Fruit fly (Drosophila melanogaster) whole organism, prepupa: ENCODE data around the gene VhaAC45RP.

Experiments
- CG10631 ChIP-seq: fragments of 200-800 bp; sonication (Bioruptor generic); optimal IDR thresholded peaks from 2 replicates; lab custom pipeline; 2016; ENCODE audit warnings: missing biosample characterization, missing genetic modification characterization
- CG10669 ChIP-seq: fragments of 200-800 bp; sonication (Bioruptor generic); optimal IDR thresholded peaks from 3 replicates; lab custom pipeline; 2018; ENCODE audit warnings: missing biosample characterization, mild to moderate bottlenecking, missing genetic modification characterization, moderate library complexity
- CG11294 ChIP-seq: fragments of 200-800 bp; sonication (Bioruptor generic); IDR thresholded peaks from 2 replicates; pipeline ENCODE4 v1.3.6; 2022; ENCODE audit warnings: missing biosample characterization, missing genetic modification characterization
- CG11762 ChIP-seq: fragments of 200-800 bp; sonication (Bioruptor generic); optimal IDR thresholded peaks from 3 replicates; lab custom pipeline; 2016; ENCODE audit warnings: missing biosample characterization, missing genetic modification characterization; ENCODE audit not compliant: insufficient read depth
- CG11902 ChIP-seq: fragments of 200-800 bp; sonication (Bioruptor generic); optimal IDR thresholded peaks from 3 replicates; lab custom pipeline; 2016; ENCODE audit warnings: missing biosample characterization, missing genetic modification characterization
- CG15336 ChIP-seq: fragments of 200-800 bp; sonication (Bioruptor generic); IDR thresholded peaks from 2 replicates; pipeline ENCODE4 v1.3.6; 2022; ENCODE audit warnings: missing biosample characterization, missing genetic modification characterization
- CG1621 ChIP-seq: fragments of 200-800 bp; sonication (Bioruptor generic); optimal IDR thresholded peaks from 3 replicates; lab custom pipeline; 2018; ENCODE audit warnings: missing biosample characterization, mild to moderate bottlenecking, missing genetic modification characterization
- CG32006 ChIP-seq: fragments of 200-800 bp; sonication (Bioruptor generic); optimal IDR thresholded peaks from 3 replicates; lab custom pipeline; 2017; ENCODE audit warnings: missing biosample characterization, mild to moderate bottlenecking, missing genetic modification characterization
- CG3919 ChIP-seq: fragments of 200-800 bp; sonication (Bioruptor generic); optimal IDR thresholded peaks from 3 replicates; lab custom pipeline; 2016; ENCODE audit warnings: missing biosample characterization, missing genetic modification characterization
- CG4318 ChIP-seq: fragments of 200-800 bp; sonication (Bioruptor generic); optimal IDR thresholded peaks from 3 replicates; lab custom pipeline; 2017; ENCODE audit warnings: missing biosample characterization, mild to moderate bottlenecking, missing genetic modification characterization
- CG6163 ChIP-seq: fragments of 200-800 bp; sonication (Bioruptor generic); IDR thresholded peaks from 3 replicates; pipeline ENCODE4 v1.3.6; 2022; ENCODE audit warnings: missing biosample characterization, missing genetic modification characterization
- CG6276 ChIP-seq: fragments of 200-800 bp; sonication (Bioruptor generic); optimal IDR thresholded peaks from 2 replicates; lab custom pipeline; 2017; ENCODE audit warnings: missing biosample characterization, mild to moderate bottlenecking, missing genetic modification characterization
- CG6792 ChIP-seq: fragments of 200-800 bp; sonication (Bioruptor generic); optimal IDR thresholded peaks from 3 replicates; lab custom pipeline; 2016; ENCODE audit warnings: missing biosample characterization, missing genetic modification characterization
- CG6808 ChIP-seq: fragments of 200-800 bp; sonication (Bioruptor generic); optimal IDR thresholded peaks from 3 replicates; lab custom pipeline; 2017; ENCODE audit warnings: missing biosample characterization, missing genetic modification characterization, mild to moderate bottlenecking, moderate library complexity, missing genetic modification reagents
- CG7368 ChIP-seq: fragments of 200-800 bp; sonication (Bioruptor generic); optimal IDR thresholded peaks from 3 replicates; lab custom pipeline; 2016; ENCODE audit warnings: missing biosample characterization, missing genetic modification characterization
- CG8119 ChIP-seq: fragments of 200-800 bp; sonication (Bioruptor generic); IDR thresholded peaks from 3 replicates; pipeline ENCODE4 v1.3.6; 2022; ENCODE audit warnings: missing biosample characterization, missing genetic modification characterization
- CG8319 ChIP-seq: fragments of 200-800 bp; sonication (Bioruptor generic); optimal IDR thresholded peaks from 3 replicates; lab custom pipeline; 2016; ENCODE audit warnings: missing biosample characterization, missing genetic modification characterization
- CG8632 ChIP-seq: fragments of 200-800 bp; sonication (Bioruptor generic); optimal IDR thresholded peaks from 3 replicates; lab custom pipeline; 2016; ENCODE audit warnings: missing biosample characterization, missing genetic modification characterization
- CG9139 ChIP-seq: fragments of 200-800 bp; sonication (Bioruptor generic); optimal IDR thresholded peaks from 3 replicates; lab custom pipeline; 2017; ENCODE audit warnings: missing biosample characterization, mild to moderate bottlenecking, missing genetic modification characterization
- Eip75B ChIP-seq: fragments of 200-800 bp; sonication (Bioruptor generic); optimal IDR thresholded peaks from 3 replicates; lab custom pipeline; 2016; ENCODE audit warnings: missing biosample characterization, missing genetic modification characterization
- Eip93F ChIP-seq: fragments of 200-800 bp; sonication (Bioruptor generic); optimal IDR thresholded peaks from 2 replicates; lab custom pipeline; 2016; ENCODE audit warnings: missing biosample characterization, mild to moderate bottlenecking, missing genetic modification characterization
- Ets21C ChIP-seq: fragments of 200-800 bp; sonication (Bioruptor generic); optimal IDR thresholded peaks from 3 replicates; lab custom pipeline; 2016; ENCODE audit warnings: missing biosample characterization, missing genetic modification characterization
- Ets96B ChIP-seq: fragments of 200-800 bp; optimal IDR thresholded peaks from 2 replicates; lab custom pipeline; 2019; ENCODE audit warnings: missing biosample characterization, mild to moderate bottlenecking, missing genetic modification characterization, moderate library complexity
- Gug ChIP-seq: fragments of 200-800 bp; sonication (Bioruptor generic); IDR thresholded peaks from 2 replicates; pipeline ENCODE4 v1.3.6; 2022; ENCODE audit warnings: missing biosample characterization, missing genetic modification characterization
- Hr38 ChIP-seq: sonication (Bioruptor generic); optimal IDR thresholded peaks from 2 replicates; lab custom pipeline; 2016; ENCODE audit warnings: missing biosample characterization, missing genetic modification characterization
- Hr39 ChIP-seq: fragments of 200-800 bp; sonication (Bioruptor generic); optimal IDR thresholded peaks from 2 replicates; lab custom pipeline; 2016; ENCODE audit warnings: missing biosample characterization, missing genetic modification characterization
- Lpt ChIP-seq: fragments of 200-800 bp; sonication (Bioruptor generic); optimal IDR thresholded peaks from 3 replicates; lab custom pipeline; 2016; ENCODE audit warnings: missing biosample characterization, missing genetic modification characterization
- Smox ChIP-seq: fragments of 200-800 bp; sonication (Bioruptor generic); optimal IDR thresholded peaks from 3 replicates; lab custom pipeline; 2016; ENCODE audit warnings: missing biosample characterization, missing genetic modification characterization
- Sox14 ChIP-seq: fragments of 200-800 bp; sonication (Bioruptor generic); optimal IDR thresholded peaks from 3 replicates; lab custom pipeline; 2016; ENCODE audit warnings: missing biosample characterization, missing genetic modification characterization
- Sox15 ChIP-seq: fragments of 200-800 bp; sonication (Bioruptor generic); optimal IDR thresholded peaks from 3 replicates; lab custom pipeline; 2016; ENCODE audit warnings: missing biosample characterization, missing genetic modification characterization
- achi ChIP-seq: fragments of 200-800 bp; sonication (Bioruptor generic); optimal IDR thresholded peaks from 3 replicates; lab custom pipeline; 2016; ENCODE audit warnings: missing biosample characterization, missing genetic modification characterization
- acj6 ChIP-seq: fragments of 200-800 bp; sonication (Bioruptor generic); optimal IDR thresholded peaks from 3 replicates; lab custom pipeline; 2016; ENCODE audit warnings: missing biosample characterization, missing genetic modification characterization
- cyc ChIP-seq: fragments of 200-800 bp; sonication (Bioruptor generic); optimal IDR thresholded peaks from 3 replicates; lab custom pipeline; 2016; ENCODE audit warnings: missing biosample characterization, missing genetic modification characterization
- dac ChIP-seq: fragments of 200-800 bp; sonication (Bioruptor generic); optimal IDR thresholded peaks from 2 replicates; lab custom pipeline; 2017; ENCODE audit warnings: missing biosample characterization, mild to moderate bottlenecking, missing genetic modification characterization
- eg ChIP-seq: fragments of 200-800 bp; sonication (Bioruptor generic); IDR thresholded peaks from 3 replicates; pipeline ENCODE4 v1.3.6; 2022; ENCODE audit warnings: missing biosample characterization, missing genetic modification characterization
- esn ChIP-seq: fragments of 200-800 bp; sonication (Bioruptor generic); optimal IDR thresholded peaks from 2 replicates; lab custom pipeline; 2016; ENCODE audit warnings: missing biosample characterization, mild to moderate bottlenecking, missing genetic modification characterization, moderate library complexity
- fd59A ChIP-seq: fragments of 200-800 bp; sonication (Bioruptor generic); optimal IDR thresholded peaks from 2 replicates; lab custom pipeline; 2017; ENCODE audit warnings: missing biosample characterization, mild to moderate bottlenecking, missing genetic modification characterization, missing genetic modification reagents
- fkh ChIP-seq: fragments of 200-800 bp; sonication (Bioruptor generic); optimal IDR thresholded peaks from 3 replicates; lab custom pipeline; 2017; ENCODE audit warnings: missing biosample characterization, mild to moderate bottlenecking, missing genetic modification characterization, moderate library complexity
- lz ChIP-seq: fragments of 200-800 bp; sonication (Bioruptor generic); optimal IDR thresholded peaks from 3 replicates; lab custom pipeline; 2016; ENCODE audit warnings: missing biosample characterization, missing genetic modification characterization
- net ChIP-seq: fragments of 200-800 bp; sonication (Bioruptor generic); optimal IDR thresholded peaks from 3 replicates; lab custom pipeline; 2016; ENCODE audit warnings: missing biosample characterization, missing genetic modification characterization
- pdm3 ChIP-seq: fragments of 200-800 bp; sonication (Bioruptor generic); optimal IDR thresholded peaks from 3 replicates; lab custom pipeline; 2016; ENCODE audit warnings: missing biosample characterization, missing genetic modification characterization
- salr ChIP-seq, 2 experiments: fragments of 200-800 bp; sonication (Bioruptor generic); optimal IDR thresholded peaks; 3 replicates each; lab custom pipeline; 2016 to 2018; ENCODE audit warnings: missing biosample characterization in 2 of 2, missing genetic modification characterization in 2 of 2, mild to moderate bottlenecking in 1 of 2
- spab ChIP-seq: fragments of 200-800 bp; sonication (Bioruptor generic); optimal IDR thresholded peaks from 2 replicates; lab custom pipeline; 2017; ENCODE audit warnings: missing biosample characterization, mild to moderate bottlenecking, missing genetic modification characterization, missing genetic modification reagents
- ss ChIP-seq, 2 experiments: fragments of 200-800 bp; sonication (Bioruptor generic); optimal IDR thresholded peaks; 2 replicates in 1 of 2; 3 replicates in 1 of 2; lab custom pipeline; 2017 to 2018; ENCODE audit warnings: mild to moderate bottlenecking in 2 of 2, missing biosample characterization in 2 of 2, missing genetic modification characterization in 2 of 2, moderate library complexity in 1 of 2
- topi ChIP-seq: fragments of 200-800 bp; sonication (Bioruptor generic); optimal IDR thresholded peaks from 3 replicates; lab custom pipeline; 2016; ENCODE audit warnings: missing biosample characterization, missing genetic modification characterization
- vri ChIP-seq: fragments of 200-800 bp; sonication (Bioruptor generic); optimal IDR thresholded peaks from 3 replicates; lab custom pipeline; 2016; ENCODE audit warnings: missing biosample characterization, mild to moderate bottlenecking, missing genetic modification characterization

VhaAC45RP gene

DNA sequence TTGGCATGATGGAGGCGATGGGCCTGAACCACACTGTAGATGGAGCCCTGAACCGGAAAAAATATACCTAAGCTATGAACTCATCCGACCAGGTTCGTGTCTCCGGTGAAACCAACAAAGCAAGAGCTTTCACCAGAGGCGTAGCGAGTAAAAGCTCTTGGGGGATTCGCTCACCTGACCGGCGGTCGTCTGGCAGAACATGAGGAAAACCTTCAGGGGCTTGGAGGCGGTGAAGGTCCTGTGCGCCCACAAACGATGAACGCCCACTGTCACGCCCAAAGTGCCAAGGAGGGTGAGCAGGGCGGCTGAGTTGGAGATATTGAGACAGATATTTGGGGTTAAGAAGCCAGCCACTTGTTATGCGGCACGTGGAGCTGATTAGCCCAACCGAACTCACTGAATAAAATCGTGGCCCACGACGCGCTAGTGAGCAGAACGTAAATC, 29.4 kb upstream of the VhaAC45RP start (continued):
- TF ChIP-seq CG6792 (no peak), fd59A (GFP tag; lab: Kevin White, UChicago) (no peak), CG8119 (GFP tag; lab: Robert Waterston, UW) (no peak; the same call in 2 of the 3 replicates), Smox (GFP tag; lab: Kevin White, UChicago) (no peak), CG8632 (GFP tag; lab: Kevin White, UChicago) (no peak), eg (GFP tag; lab: Robert Waterston, UW) (peak; percentile 68), Ets96B (tag; lab: Kevin White, UChicago) (no peak), Sox15 (GFP tag; lab: Kevin White, UChicago) (no peak), acj6 (GFP tag; lab: Kevin White, UChicago) (peak; percentile 5), CG32006 (GFP tag; lab: Kevin White, UChicago) (peak; percentile 23), Sox14 (GFP tag; lab: Kevin White, UChicago) (peak; percentile 23), CG3919 (GFP tag; lab: Kevin White, UChicago) (peak; percentile 12), CG15336 (GFP tag; lab: Robert Waterston, UW) (peak; percentile 34; the same call in 1 of the 2 replicates), ss (GFP tag; optimal IDR thresholded peaks at IDR 0.05; lab: Kevin White, UChicago) (no peak), CG1621 (tag; lab: Kevin White, UChicago) (no peak), CG6808 (no peak)
- TF ChIP-seq, all 60 proteins: peak for 18

DNA sequence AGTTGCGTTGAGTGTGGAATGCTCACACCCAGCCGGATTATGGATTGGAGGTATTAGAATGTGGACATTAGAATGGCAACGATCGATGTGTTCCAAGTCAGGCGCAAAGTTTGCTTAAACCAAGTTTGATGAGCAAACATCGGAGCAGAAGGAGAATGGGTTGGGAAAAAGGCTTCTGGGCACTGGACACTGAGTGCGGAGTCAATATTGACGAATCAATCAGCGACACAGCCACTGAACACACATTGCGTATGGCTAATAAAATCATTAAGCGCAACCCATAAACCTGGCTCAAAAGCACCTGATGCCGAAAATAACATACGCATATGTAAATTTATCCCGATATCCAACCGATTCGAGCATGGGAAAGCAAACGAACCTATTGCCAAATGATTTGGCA, 27.6 kb upstream of the VhaAC45RP start:
- peak; percentile 44 for TF ChIP-seq fkh (GFP tag; lab: Kevin White, UChicago)
- no peak for TF ChIP-seq Lpt (GFP tag; lab: Kevin White, UChicago)

dm6 chr3R:30191462-30191874, 25.2 kb upstream of the VhaAC45RP start:
- peak; percentile 74 for TF ChIP-seq Sox15 (GFP tag; lab: Kevin White, UChicago)
- peak; percentile 71 for TF ChIP-seq net (GFP tag; lab: Kevin White, UChicago)
- no peak for TF ChIP-seq Lpt (GFP tag; lab: Kevin White, UChicago)
- peak; percentile 81 for TF ChIP-seq Hr39 (GFP tag; lab: Kevin White, UChicago)
- TF ChIP-seq Gug (GFP tag; lab: Robert Waterston, UW): no peak
- peak; percentile 4 for TF ChIP-seq CG10669 (GFP tag; lab: Kevin White, UChicago)
- peak; percentile 87 for TF ChIP-seq topi (GFP tag; lab: Kevin White, UChicago)
- no peak for TF ChIP-seq CG11294 (GFP tag; lab: Robert Waterston, UW)
- peak; percentile 63 for TF ChIP-seq Ets21C (GFP tag; lab: Kevin White, UChicago)
- no peak for TF ChIP-seq Hr38 (GFP tag; lab: Kevin White, UChicago)
- TF ChIP-seq CG6163 (GFP tag; lab: Robert Waterston, UW): 0 out of 3 replicates have a peak, but pooled peaks have one; percentile 11
- peak; percentile 72 for TF ChIP-seq Smox (GFP tag; lab: Kevin White, UChicago)
- peak; percentile 78 for TF ChIP-seq lz (GFP tag; lab: Kevin White, UChicago)
- peak; percentile 66 for TF ChIP-seq CG6792
- no peak for TF ChIP-seq dac
- peak; percentile 77 for TF ChIP-seq Sox14 (GFP tag; lab: Kevin White, UChicago)
- peak; percentile 15 for TF ChIP-seq CG6808
- TF ChIP-seq spab (GFP tag; lab: Kevin White, UChicago): peak; percentile 30
- peak; percentile 30 for TF ChIP-seq achi (GFP tag; lab: Kevin White, UChicago)
- peak; percentile 34; the same call in 1 of the 3 replicates for TF ChIP-seq CG8119 (GFP tag; lab: Robert Waterston, UW)
- peak; percentile 74 for TF ChIP-seq cyc
- peak; percentile 85 for TF ChIP-seq esn
- peak; percentile 72 for TF ChIP-seq CG11902 (GFP tag; lab: Kevin White, UChicago)
- TF ChIP-seq CG8319 (GFP tag; lab: Kevin White, UChicago): peak; percentile 55
- TF ChIP-seq CG8632 (GFP tag; lab: Kevin White, UChicago): peak; percentile 62
- TF ChIP-seq CG7368: peak; percentile 62
- peak; percentile 26 for TF ChIP-seq CG6276 (GFP tag; lab: Kevin White, UChicago)
- TF ChIP-seq pdm3 (GFP tag; lab: Kevin White, UChicago): peak; percentile 73
- TF ChIP-seq eg (GFP tag; lab: Robert Waterston, UW): no peak
- peak; percentile 26 for TF ChIP-seq CG11762 (GFP tag; lab: Kevin White, UChicago)
- peak; percentile 71 for TF ChIP-seq acj6 (GFP tag; lab: Kevin White, UChicago)
- TF ChIP-seq vri (GFP tag; lab: Kevin White, UChicago): peak; percentile 4
- TF ChIP-seq Eip93F: no peak
- peak in 1 of 2 experiments; percentile 52 for TF ChIP-seq salr (GFP tag; optimal IDR thresholded peaks at IDR 0.05; lab: Kevin White, UChicago)
- TF ChIP-seq CG4318: peak; percentile 36
- peak; percentile 43 for TF ChIP-seq CG10631 (GFP tag; lab: Kevin White, UChicago)
- TF ChIP-seq Eip75B (GFP tag; lab: Kevin White, UChicago): peak; percentile 74
- no peak for TF ChIP-seq CG9139 (GFP tag; lab: Kevin White, UChicago)
